Worm (Caenorhabditis elegans) whole organism, midembryonic: ENCODE results near the gene srw-16.
"Not testable (repeated sequence)": the region's sequence is repeated elsewhere in the genome, so short reads cannot be mapped to it uniquely, and the experiment has no call there.

Source experiments
- T22C8.4 ChIP-seq: fragments of 200-800 bp; sonication (Bioruptor generic); IDR thresholded peaks from 2 replicates; pipeline ENCODE4 v1.3.6; 2022; ENCODE audit warnings: missing genetic modification characterization, missing compliant biosample characterization
- cog-1 ChIP-seq: sonication (generic microtip); optimal IDR thresholded peaks from 2 replicates; lab custom pipeline; 2016; ENCODE audit warnings: missing genetic modification characterization, missing compliant biosample characterization
- flt-1 ChIP-seq: fragments of 200-800 bp; sonication (Bioruptor generic); IDR thresholded peaks from 2 replicates; pipeline ENCODE4 v1.3.6; 2022; ENCODE audit warnings: missing genetic modification characterization, missing compliant biosample characterization
- klf-2 ChIP-seq: fragments of 200-800 bp; sonication (Bioruptor generic); conservative IDR thresholded peaks from 2 replicates; pipeline ENCODE4 v1.3.6; 2022; ENCODE audit warnings: missing genetic modification reagents, missing genetic modification characterization, missing compliant biosample characterization
- med-1 ChIP-seq: sonication (generic microtip); optimal IDR thresholded peaks from 2 replicates; lab custom pipeline; 2017; ENCODE audit warnings: missing genetic modification characterization, mild to moderate bottlenecking, missing compliant biosample characterization, antibody characterized with exemption, missing genetic modification reagents; ENCODE audit not compliant: insufficient read depth
- ref-1 ChIP-seq: fragments of 200-800 bp; sonication (Bioruptor generic); conservative IDR thresholded peaks from 2 replicates; pipeline ENCODE4 v1.3.6; 2022; ENCODE audit warnings: missing genetic modification reagents, missing genetic modification characterization, missing compliant biosample characterization
- tab-1 ChIP-seq: fragments of 200-800 bp; sonication (Bioruptor generic); IDR thresholded peaks from 2 replicates; pipeline ENCODE4 v1.3.6; 2022; ENCODE audit warnings: missing genetic modification characterization, missing compliant biosample characterization
- ztf-23 ChIP-seq: fragments of 200-800 bp; sonication (Bioruptor generic); IDR thresholded peaks from 2 replicates; pipeline ENCODE4 v1.3.6; 2022; ENCODE audit warnings: missing genetic modification reagents, missing genetic modification characterization, missing compliant biosample characterization
- ztf-29 ChIP-seq: fragments of 200-800 bp; sonication (Bioruptor generic); IDR thresholded peaks from 2 replicates; pipeline ENCODE4 v1.3.6; 2022; ENCODE audit warnings: missing genetic modification reagents, missing genetic modification characterization, missing compliant biosample characterization

Gene srw-16

DNA sequence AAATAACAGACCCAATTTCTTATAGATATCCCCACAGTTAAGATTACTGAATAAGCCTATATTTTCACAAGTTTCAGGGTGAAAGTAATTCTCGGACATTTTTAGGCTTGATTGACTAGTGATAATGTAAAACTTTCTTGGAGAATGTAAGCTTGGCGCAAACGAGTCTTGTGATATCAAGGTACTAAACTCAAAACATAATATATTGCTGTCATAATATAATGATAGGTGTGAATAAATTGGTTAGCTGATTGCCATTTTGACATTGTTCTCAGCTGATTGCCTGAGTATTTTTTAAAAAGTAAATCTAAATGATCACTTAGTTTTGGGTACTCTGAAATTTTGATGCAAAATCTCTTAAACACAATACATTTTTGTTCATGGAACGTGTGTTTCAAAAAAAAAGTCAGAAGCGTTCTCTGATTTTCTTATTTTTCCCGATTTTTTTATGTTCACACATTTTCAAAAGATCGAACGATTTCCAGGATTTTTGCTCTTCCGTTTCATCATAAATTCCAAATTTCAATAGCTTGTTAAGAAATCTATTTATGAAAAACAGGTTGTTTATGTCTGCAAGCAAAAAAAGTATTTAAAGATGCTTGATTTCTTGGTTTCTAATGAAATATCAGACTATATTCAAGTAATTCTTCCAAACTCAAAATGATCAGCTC, 6.8 kb upstream of the srw-16 start, which contains the start of the genes srw-19 and srx-51:
srw-19 (minus strand) TSS at position 101 of the 671 bp plus-strand sequence.
srx-51 (plus strand) TSS at position 621 of the 671 bp plus-strand sequence.
- no peak for TF ChIP-seq ztf-23
- no peak for TF ChIP-seq flt-1 (GFP tag; lab: Robert Waterston, UW)
- TF ChIP-seq T22C8.4 (GFP tag; lab: Robert Waterston, UW): no peak
- no peak for TF ChIP-seq klf-2 (GFP tag; lab: Robert Waterston, UW)
- no peak for TF ChIP-seq ref-1 (GFP tag; lab: Robert Waterston, UW)
- no peak for TF ChIP-seq med-1 (GFP tag; lab: Kevin White, UChicago)

DNA sequence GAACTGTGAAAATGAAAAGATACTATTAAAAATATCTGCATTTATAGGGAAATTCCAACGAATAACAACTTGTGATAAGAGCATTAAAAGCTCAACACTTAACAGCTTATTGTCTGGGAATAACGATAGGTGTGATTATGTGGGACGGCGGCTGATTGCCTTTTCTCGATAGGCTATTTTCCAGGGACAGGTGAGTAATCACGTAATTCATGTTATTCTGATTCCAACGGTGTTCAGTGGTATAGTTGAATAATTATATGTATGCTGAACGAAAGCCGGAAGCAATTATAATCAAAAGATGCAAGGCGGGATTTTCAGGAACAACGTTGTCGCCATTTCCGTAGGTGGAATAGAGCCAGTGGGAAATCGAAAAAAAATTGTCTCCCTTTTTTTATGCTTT, 2.3 kb upstream of the srw-16 start, which contains the start of gene srw-17:
srw-17 (minus strand) TSS at position 101 of the 400 bp plus-strand sequence.
- no peak for TF ChIP-seq ztf-23

DNA sequence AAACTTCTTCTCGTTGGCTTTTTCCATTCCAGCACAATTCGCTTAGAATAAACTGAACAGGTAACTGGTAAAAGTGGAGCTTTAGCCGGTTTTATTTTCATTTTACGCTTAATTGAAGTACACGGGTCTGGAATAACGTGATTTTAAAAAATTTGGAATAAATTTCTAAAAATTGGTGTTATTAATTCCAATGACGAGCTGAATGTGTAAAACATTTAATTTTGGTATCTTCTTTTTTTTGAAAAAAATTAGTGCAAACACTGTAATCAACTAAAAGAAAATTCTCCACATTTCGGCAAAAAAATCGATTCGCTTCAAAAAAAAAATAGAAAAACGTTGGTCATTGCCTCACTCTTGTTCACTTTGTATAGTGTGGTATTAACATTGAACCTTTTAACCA, 2.4 kb downstream of the srw-16 start, which contains the start of gene T10H4.4:
T10H4.4 (minus strand) TSS at position 101 of the 400 bp plus-strand sequence.
- no peak for TF ChIP-seq flt-1 (GFP tag; lab: Robert Waterston, UW)
- no peak for TF ChIP-seq klf-2 (GFP tag; lab: Robert Waterston, UW)
- no peak for TF ChIP-seq ztf-23
- no peak for TF ChIP-seq tab-1
- TF ChIP-seq cog-1: no peak
- no peak for TF ChIP-seq T22C8.4 (GFP tag; lab: Robert Waterston, UW)
- no peak for TF ChIP-seq ref-1 (GFP tag; lab: Robert Waterston, UW)
- TF ChIP-seq ztf-29 (GFP tag; lab: Robert Waterston, UW): no peak
- TF ChIP-seq med-1 (GFP tag; lab: Kevin White, UChicago): no peak

DNA sequence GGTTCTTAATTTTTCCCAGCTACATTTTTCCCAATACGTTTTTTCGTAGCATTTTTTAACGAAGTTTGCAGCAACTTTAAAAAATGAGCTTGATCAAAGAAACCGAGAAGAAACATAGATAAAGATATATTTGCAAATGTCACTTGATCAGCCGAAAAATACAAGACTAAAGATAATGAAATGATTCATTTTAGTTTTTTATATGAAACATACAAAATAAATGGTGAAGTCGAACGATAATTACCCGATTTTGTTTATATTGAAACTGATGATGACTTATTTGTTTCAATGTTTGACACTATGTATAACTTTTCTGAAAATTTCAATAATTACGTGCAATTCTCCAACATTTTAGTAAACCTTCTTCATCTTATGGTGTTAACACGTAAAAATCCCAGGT, 6.4 kb downstream of the srw-16 start, which contains the start of gene srw-22:
srw-22 (plus strand) TSS at position 301 of the 400 bp plus-strand sequence.
- TF ChIP-seq cog-1: no peak
- no peak for TF ChIP-seq ztf-29 (GFP tag; lab: Robert Waterston, UW)
- no peak for TF ChIP-seq flt-1 (GFP tag; lab: Robert Waterston, UW)
- TF ChIP-seq klf-2 (GFP tag; lab: Robert Waterston, UW): no peak
- TF ChIP-seq med-1 (GFP tag; lab: Kevin White, UChicago): no peak
- no peak for TF ChIP-seq ztf-23
- no peak for TF ChIP-seq T22C8.4 (GFP tag; lab: Robert Waterston, UW)
- TF ChIP-seq ref-1 (GFP tag; lab: Robert Waterston, UW): no peak
- no peak for TF ChIP-seq tab-1

DNA sequence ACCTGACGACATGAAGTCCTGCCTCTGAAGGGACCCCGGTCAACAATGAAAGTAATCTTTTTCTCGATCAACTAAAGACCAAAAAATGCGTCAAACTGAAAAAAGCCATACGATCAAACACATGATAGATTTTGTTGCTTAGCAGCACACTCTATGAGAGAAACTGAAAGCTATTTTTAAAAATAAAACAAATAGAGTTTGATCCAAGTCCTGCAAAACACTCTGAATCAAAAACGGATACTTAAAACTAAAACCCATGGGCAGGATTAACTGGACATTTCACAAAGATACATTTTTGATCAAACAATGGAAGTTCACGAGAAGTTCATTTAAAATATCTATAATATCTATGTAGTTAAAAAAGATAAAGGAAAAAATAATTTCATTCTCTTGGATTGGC, 7.3 kb downstream of the srw-16 start, which contains the start of gene T10H4.13:
T10H4.13 (minus strand) TSS at position 101 of the 400 bp plus-strand sequence.
- TF ChIP-seq flt-1 (GFP tag; lab: Robert Waterston, UW) (no peak), med-1 (GFP tag; lab: Kevin White, UChicago) (no peak), ref-1 (GFP tag; lab: Robert Waterston, UW) (no peak), ztf-23 (no peak), T22C8.4 (GFP tag; lab: Robert Waterston, UW) (no peak), ztf-29 (GFP tag; lab: Robert Waterston, UW) (no peak)

DNA sequence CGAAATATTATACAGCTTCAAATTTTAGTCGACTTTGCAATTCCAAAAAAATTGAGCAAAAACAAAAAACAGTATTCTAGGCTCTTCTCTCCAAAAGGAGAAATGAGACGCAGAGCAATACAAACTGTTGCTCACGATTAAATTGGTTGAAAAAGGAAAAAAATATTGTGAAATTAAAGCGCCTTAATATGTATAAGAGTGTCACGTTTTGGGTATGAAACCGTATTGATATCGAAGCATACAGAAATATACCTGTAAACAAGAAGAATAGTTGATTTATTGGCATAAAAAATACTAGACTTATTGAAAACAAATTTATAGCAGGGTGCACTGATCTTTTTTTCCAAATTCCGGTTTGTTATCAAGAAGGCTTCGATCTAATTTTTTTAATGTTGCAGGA, 8.8 kb downstream of the srw-16 start, which contains the start of gene M01B2.13:
M01B2.13 (minus strand) TSS at position 101 of the 400 bp plus-strand sequence.
- TF ChIP-seq T22C8.4 (GFP tag; lab: Robert Waterston, UW) (no peak), ztf-23 (no peak), med-1 (GFP tag; lab: Kevin White, UChicago) (no peak), cog-1 (no peak), klf-2 (GFP tag; lab: Robert Waterston, UW) (no peak), flt-1 (GFP tag; lab: Robert Waterston, UW) (no peak), ztf-29 (GFP tag; lab: Robert Waterston, UW) (no peak), tab-1 (no peak), ref-1 (GFP tag; lab: Robert Waterston, UW) (no peak)

DNA sequence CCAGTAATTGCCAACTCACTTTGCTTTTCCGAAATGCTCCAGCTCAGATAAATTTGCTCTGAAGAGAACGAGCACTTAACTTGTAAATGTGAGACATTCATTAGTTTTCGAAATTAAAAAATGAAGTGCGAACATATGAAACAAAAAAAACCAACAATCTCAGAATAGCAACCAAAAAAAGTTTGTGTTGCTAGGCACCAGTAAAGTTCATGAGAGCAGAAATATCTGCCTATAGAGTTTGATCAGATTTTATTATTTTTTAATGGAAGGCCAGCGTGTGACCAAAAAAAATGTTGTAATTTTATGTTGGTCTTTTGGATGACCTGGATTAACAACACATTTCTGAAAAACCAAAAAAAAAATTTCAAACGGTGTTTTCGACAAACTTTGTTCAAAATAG, 10.5 kb downstream of the srw-16 start, which contains the start of gene M01B2.12:
M01B2.12 (minus strand) TSS at position 101 of the 400 bp plus-strand sequence.
- no peak for TF ChIP-seq ztf-29 (GFP tag; lab: Robert Waterston, UW)
- TF ChIP-seq med-1 (GFP tag; lab: Kevin White, UChicago): no peak
- no peak for TF ChIP-seq klf-2 (GFP tag; lab: Robert Waterston, UW)
- TF ChIP-seq flt-1 (GFP tag; lab: Robert Waterston, UW): no peak
- no peak for TF ChIP-seq ref-1 (GFP tag; lab: Robert Waterston, UW)
- TF ChIP-seq T22C8.4 (GFP tag; lab: Robert Waterston, UW): no peak
- no peak for TF ChIP-seq tab-1
- TF ChIP-seq ztf-23: no peak
- TF ChIP-seq cog-1: no peak

DNA sequence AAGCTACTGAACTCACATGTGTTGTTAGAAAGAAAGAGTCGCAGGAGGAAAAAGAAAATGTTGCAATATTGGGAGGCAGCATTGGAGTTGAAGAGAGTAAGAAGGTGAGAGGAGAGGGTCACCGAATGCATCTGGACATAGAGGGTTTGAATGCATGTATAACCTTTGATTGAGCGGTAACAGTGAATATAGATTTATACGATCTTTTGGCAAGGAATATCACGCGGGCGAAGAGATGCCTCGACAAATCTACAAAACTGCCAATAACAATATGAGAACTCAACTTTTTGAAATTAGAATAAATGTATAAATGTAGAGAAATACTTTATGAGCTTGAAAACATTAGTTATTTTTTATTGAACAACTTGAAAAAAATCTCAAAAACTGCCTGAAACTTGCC, 12.3 kb downstream of the srw-16 start, which contains the start of gene M01B2.10:
M01B2.10 (minus strand) TSS at position 101 of the 400 bp plus-strand sequence.
- TF ChIP-seq klf-2, flt-1, T22C8.4 (GFP tag; lab: Robert Waterston, UW): not testable (repeated sequence)

DNA sequence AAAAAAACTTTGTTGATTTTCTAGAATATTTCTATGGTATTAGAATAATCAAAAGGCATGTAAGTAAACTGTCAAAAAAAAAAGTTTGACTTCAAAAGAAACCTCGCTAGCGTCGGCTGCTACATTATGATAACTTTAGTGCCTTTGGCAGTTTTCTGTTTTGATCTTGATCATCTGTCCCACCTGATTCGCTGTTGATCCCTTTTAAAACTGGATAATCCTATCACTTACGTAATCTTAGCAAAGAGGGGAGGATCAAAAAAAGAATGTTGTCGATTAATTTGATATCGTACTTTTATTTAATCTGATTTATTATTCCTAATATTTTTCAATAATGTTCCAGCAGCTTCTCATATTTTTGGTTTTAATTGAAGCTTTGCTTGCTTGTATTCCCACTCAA, 14.8 kb downstream of the srw-16 start, which contains the start of gene M01B2.8:
M01B2.8 (plus strand) TSS at position 301 of the 400 bp plus-strand sequence.
- TF ChIP-seq tab-1 (no peak), flt-1 (GFP tag; lab: Robert Waterston, UW) (no peak), ztf-23 (no peak), med-1 (GFP tag; lab: Kevin White, UChicago) (no peak), T22C8.4 (GFP tag; lab: Robert Waterston, UW) (no peak), klf-2 (GFP tag; lab: Robert Waterston, UW) (no peak), ztf-29 (GFP tag; lab: Robert Waterston, UW) (no peak), cog-1 (no peak), ref-1 (GFP tag; lab: Robert Waterston, UW) (no peak)
